Fruit fly (Drosophila melanogaster): ENCODE data around the gene shep.

The shep gene

DNA sequence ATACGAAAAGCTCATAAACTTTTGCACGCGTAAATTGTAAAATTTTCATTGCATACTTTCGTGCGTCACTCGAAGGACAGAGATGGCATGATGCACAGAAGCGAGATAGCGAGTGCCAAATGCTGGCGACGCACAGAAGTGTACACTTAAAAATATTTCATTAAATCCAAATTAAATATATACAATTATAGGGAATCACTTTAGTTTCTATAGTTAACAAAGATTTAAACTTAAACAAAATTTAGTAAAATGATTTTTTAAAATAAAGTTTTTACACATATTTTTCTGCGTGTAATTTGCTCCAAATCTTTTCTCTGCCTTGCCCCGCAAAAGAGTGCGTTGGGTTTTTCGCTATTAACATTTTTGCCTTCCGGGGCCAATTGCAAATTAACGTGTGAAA is 10.4 kb upstream of the shep start (continued):
- TF ChIP-seq CG4360 (GFP tag; IDR thresholded peaks at IDR 0.05) (0 out of 2 replicates have a peak, but pooled peaks have one; percentile 9), CG2678 (tag; optimal IDR thresholded peaks at IDR 0.05) (peak; percentile 60), Kr (GFP tag; optimal IDR thresholded peaks at IDR 0.05) (no peak), Taf1 (GFP tag; IDR thresholded peaks at IDR 0.05) (no peak), Lim3 (GFP tag; IDR thresholded peaks at IDR 0.05) (0 out of 2 replicates have a peak, but pooled peaks have one; percentile 12), CkIIα-i1 (GFP tag; IDR thresholded peaks at IDR 0.05) (no peak), Ada2b (GFP tag; IDR thresholded peaks at IDR 0.05) (peak; percentile 81), gcm2 (GFP tag; optimal IDR thresholded peaks at IDR 0.05) (no peak), Dbx (GFP tag; IDR thresholded peaks at IDR 0.05) (peak; percentile 75; the same call in 2 of the 3 replicates), CG6272 (GFP tag; IDR thresholded peaks at IDR 0.05) (no peak), Doc3 (GFP tag; IDR thresholded peaks at IDR 0.05; ENCODE audit: partially characterized antibody) (no peak), CG7963 (GFP tag; IDR thresholded peaks at IDR 0.05; ENCODE audit: partially characterized antibody) (no peak), CG8359 (GFP tag; optimal IDR thresholded peaks at IDR 0.05; ENCODE audit: borderline replicate concordance) (no peak), pho (GFP tag; optimal IDR thresholded peaks at IDR 0.05) (peak; percentile 17), Bdp1 (GFP tag; optimal IDR thresholded peaks at IDR 0.05) (no peak), HLH54F (GFP tag; optimal IDR thresholded peaks at IDR 0.05) (no peak), CG11456 (GFP tag; IDR thresholded peaks at IDR 0.05) (no peak), H2.0 (GFP tag; IDR thresholded peaks at IDR 0.05) (peak; percentile 17; the same call in 1 of the 2 replicates), CG10654 (GFP tag; optimal IDR thresholded peaks at IDR 0.05) (peak; percentile 51), lmd (GFP tag; IDR thresholded peaks at IDR 0.05) (peak; percentile 40), CG3281 (GFP tag; optimal IDR thresholded peaks at IDR 0.05) (peak; percentile 78), Bgb (GFP tag; IDR thresholded peaks at IDR 0.05; ENCODE audit: partially characterized antibody) (no peak), nau (GFP tag; optimal IDR thresholded peaks at IDR 0.05) (peak; percentile 34), CG4730 (GFP tag; IDR thresholded peaks at IDR 0.05) (0 out of 2 replicates have a peak, but pooled peaks have one; percentile 10), NfI (GFP tag; optimal IDR thresholded peaks at IDR 0.05) (peak; percentile 38), CG14050 (GFP tag; IDR thresholded peaks at IDR 0.05) (0 out of 3 replicates have a peak, but pooled peaks have one; percentile 27), bigmax (GFP tag; optimal IDR thresholded peaks at IDR 0.05) (no peak), ase (GFP tag; IDR thresholded peaks at IDR 0.05) (0 out of 3 replicates have a peak, but pooled peaks have one; percentile 12), CG12942 (GFP tag; optimal IDR thresholded peaks at IDR 0.05) (no peak), CG6813 (GFP tag; optimal IDR thresholded peaks at IDR 0.05) (peak; percentile 43), sima (GFP tag; optimal IDR thresholded peaks at IDR 0.05) (no peak), Optix (GFP tag; IDR thresholded peaks at IDR 0.05) (no peak)

DNA sequence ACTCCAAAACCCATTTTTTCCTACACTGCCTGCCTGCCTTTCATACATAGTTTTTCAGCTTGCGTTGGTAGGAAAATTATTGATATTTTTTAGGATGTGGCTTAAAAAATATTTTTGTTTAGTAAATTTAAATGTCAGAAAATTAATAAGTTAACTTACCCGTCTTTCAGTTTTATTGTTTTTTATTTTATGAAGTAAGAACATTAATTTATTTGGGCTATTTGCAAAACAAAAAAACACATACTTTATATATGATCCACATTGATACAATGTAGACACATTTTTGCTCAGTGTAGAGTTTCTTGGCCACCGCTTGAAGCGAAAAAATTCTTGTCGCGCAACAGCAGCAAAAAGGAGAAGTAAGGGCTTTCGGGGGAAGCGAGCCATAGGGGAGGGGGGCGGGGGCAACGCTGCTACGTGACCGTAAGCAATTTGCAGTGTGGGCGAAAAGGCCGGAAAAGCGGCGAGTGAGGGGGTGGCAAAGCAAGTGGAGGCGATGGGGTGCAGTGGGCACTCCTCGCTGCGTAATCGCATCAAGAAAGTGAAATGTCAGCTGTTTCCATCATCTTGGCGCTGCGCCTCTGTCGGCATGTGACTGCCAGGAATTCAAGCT is 2.4 kb upstream of the shep start:
- TF ChIP-seq row (GFP tag; IDR thresholded peaks at IDR 0.05) (peak; percentile 40; the same call in 1 of the 3 replicates), Med (GFP tag) (peak; percentile 47), CG1603 (tag; optimal IDR thresholded peaks at IDR 0.05) (no peak), Hmr (GFP tag; optimal IDR thresholded peaks at IDR 0.05) (peak; percentile 13), CG17361 (GFP tag; IDR thresholded peaks at IDR 0.05) (peak; percentile 76), nmo (GFP tag; optimal IDR thresholded peaks at IDR 0.05) (peak; percentile 56), Usf (GFP tag; optimal IDR thresholded peaks at IDR 0.05) (no peak), CG6254 (GFP tag; optimal IDR thresholded peaks at IDR 0.05) (peak; percentile 1), gem (tag; optimal IDR thresholded peaks at IDR 0.05) (peak; percentile 55), CG17829 (tag; optimal IDR thresholded peaks at IDR 0.05) (peak; percentile 25), nau (GFP tag; optimal IDR thresholded peaks at IDR 0.05) (peak; percentile 19), az2 (GFP tag; optimal IDR thresholded peaks at IDR 0.05) (peak; percentile 10), CG4360 (GFP tag; IDR thresholded peaks at IDR 0.05) (no peak), pan (optimal IDR thresholded peaks at IDR 0.05) (no peak), pan (GFP tag; optimal IDR thresholded peaks at IDR 0.05 in 1 of 2, IDR thresholded peaks at IDR 0.05 in 1 of 2) (no peak), CG3281 (GFP tag; optimal IDR thresholded peaks at IDR 0.05) (peak; percentile 38), BtbVII (GFP tag; optimal IDR thresholded peaks at IDR 0.05) (peak; percentile 34), CG12391 (tag; optimal IDR thresholded peaks at IDR 0.05) (peak; percentile 38), Abd-B (GFP tag; optimal IDR thresholded peaks at IDR 0.05) (peak; percentile 43), CG7372 (GFP tag; IDR thresholded peaks at IDR 0.05) (no peak), grau (tag; optimal IDR thresholded peaks at IDR 0.05) (peak; percentile 51), Ets65A (GFP tag) (peak; percentile 29)

All from whole organism, embryonic.